Fruit fly (Drosophila melanogaster): ENCODE measurements around the gene Taf12.

Gene Taf12

dm6 chr3R:11673955-11674663 is 5.4 kb downstream of the Taf12 start, which contains the start of gene CG14715 (continued):
- TF ChIP-seq vnd (GFP tag; IDR thresholded peaks at IDR 0.05; ENCODE audit: partially characterized antibody): no peak
- TF ChIP-seq Dp (GFP tag; optimal IDR thresholded peaks at IDR 0.05): peak; percentile 89
- peak; percentile 55 for TF ChIP-seq pnt (GFP tag; optimal IDR thresholded peaks at IDR 0.05)
- peak; percentile 72 for TF ChIP-seq gem (tag; optimal IDR thresholded peaks at IDR 0.05)
- TF ChIP-seq NfI (GFP tag; optimal IDR thresholded peaks at IDR 0.05): no peak
- no peak for TF ChIP-seq jing (GFP tag; optimal IDR thresholded peaks at IDR 0.05)
- TF ChIP-seq CG11560 (tag; IDR thresholded peaks at IDR 0.05): no peak
- TF ChIP-seq CG10959 (GFP tag; IDR thresholded peaks at IDR 0.05): no peak
- TF ChIP-seq CG11696 (GFP tag; IDR thresholded peaks at IDR 0.05): no peak
- no peak for TF ChIP-seq CG7271 (tag; optimal IDR thresholded peaks at IDR 0.05)
- TF ChIP-seq CG1602 (GFP tag; optimal IDR thresholded peaks at IDR 0.05): peak; percentile 33
- no peak for TF ChIP-seq cg (GFP tag; optimal IDR thresholded peaks at IDR 0.05)
- peak; percentile 5 for TF ChIP-seq dmrt99B (tag; optimal IDR thresholded peaks at IDR 0.05)
- TF ChIP-seq caup (GFP tag; optimal IDR thresholded peaks at IDR 0.05; ENCODE audit: severe bottlenecking): no peak
- TF ChIP-seq bbx (GFP tag; IDR thresholded peaks at IDR 0.05; ENCODE audit: partially characterized antibody): no peak
- TF ChIP-seq CG2678 (tag; optimal IDR thresholded peaks at IDR 0.05): peak; percentile 42
- no peak for TF ChIP-seq gsb (GFP tag; IDR thresholded peaks at IDR 0.05)
- no peak for TF ChIP-seq Dref (GFP tag; IDR thresholded peaks at IDR 0.05)
- TF ChIP-seq z (GFP tag; IDR thresholded peaks at IDR 0.05): no peak
- no peak for TF ChIP-seq NC2α (GFP tag; optimal IDR thresholded peaks at IDR 0.05)
- TF ChIP-seq CG16815 (GFP tag; optimal IDR thresholded peaks at IDR 0.05): no peak
- peak; percentile 43 for TF ChIP-seq bab2 (GFP tag; optimal IDR thresholded peaks at IDR 0.05)
- TF ChIP-seq Scr (GFP tag; IDR thresholded peaks at IDR 0.05; ENCODE audit: partially characterized antibody): peak; percentile 62
- TF ChIP-seq bcd (GFP tag; optimal IDR thresholded peaks at IDR 0.05): peak; percentile 25
- no peak for TF ChIP-seq aop (GFP tag; IDR thresholded peaks at IDR 0.05)
- no peak for TF ChIP-seq Hr78 (GFP tag; optimal IDR thresholded peaks at IDR 0.05)
- no peak for TF ChIP-seq Aef1 (GFP tag; IDR thresholded peaks at IDR 0.05)
- TF ChIP-seq CG3163 (GFP tag; optimal IDR thresholded peaks at IDR 0.05): peak; percentile 13
- TF ChIP-seq CrebB (tag; optimal IDR thresholded peaks at IDR 0.05): no peak
- 0 out of 2 replicates have a peak, but pooled peaks have one; percentile 14 for TF ChIP-seq Rx (GFP tag; IDR thresholded peaks at IDR 0.05)
- TF ChIP-seq repo (GFP tag; optimal IDR thresholded peaks at IDR 0.05): no peak
- no peak for TF ChIP-seq lov (optimal IDR thresholded peaks at IDR 0.05)
- no peak for TF ChIP-seq lov (GFP tag; IDR thresholded peaks at IDR 0.05)
- peak; percentile 35 for TF ChIP-seq CG9817 (tag; optimal IDR thresholded peaks at IDR 0.05)
- no peak for TF ChIP-seq Awh (GFP tag; IDR thresholded peaks at IDR 0.05)
- no peak for TF ChIP-seq fd3F (GFP tag; optimal IDR thresholded peaks at IDR 0.05)
- no peak for TF ChIP-seq luna (GFP tag; optimal IDR thresholded peaks at IDR 0.05)
- TF ChIP-seq CG16863 (GFP tag; optimal IDR thresholded peaks at IDR 0.05): peak; percentile 7
- no peak for TF ChIP-seq nom (GFP tag; optimal IDR thresholded peaks at IDR 0.05)
- no peak for TF ChIP-seq Hr39 (optimal IDR thresholded peaks at IDR 0.05)
- TF ChIP-seq CG10979 (tag; optimal IDR thresholded peaks at IDR 0.05): peak; percentile 16
- TF ChIP-seq klu (GFP tag; IDR thresholded peaks at IDR 0.05): no peak
- no peak for TF ChIP-seq Hey (tag; optimal IDR thresholded peaks at IDR 0.05)
- TF ChIP-seq CG4707 (GFP tag; optimal IDR thresholded peaks at IDR 0.05): no peak
- peak; percentile 64 for TF ChIP-seq CG33213 (GFP tag; optimal IDR thresholded peaks at IDR 0.05)
- no peak for TF ChIP-seq hb (GFP tag; IDR thresholded peaks at IDR 0.05; ENCODE audit: partially characterized antibody)
- TF ChIP-seq CG6683 (GFP tag; optimal IDR thresholded peaks at IDR 0.05): no peak
- TF ChIP-seq jigr1 (GFP tag; IDR thresholded peaks at IDR 0.05): no peak
- peak; percentile 12 for TF ChIP-seq Oli (tag; optimal IDR thresholded peaks at IDR 0.05)
- no peak for TF ChIP-seq kah (GFP tag; optimal IDR thresholded peaks at IDR 0.05)

Measured in whole organism, embryonic.